Worm (Caenorhabditis elegans): ENCODE results near the gene K07E8.7.

DNA sequence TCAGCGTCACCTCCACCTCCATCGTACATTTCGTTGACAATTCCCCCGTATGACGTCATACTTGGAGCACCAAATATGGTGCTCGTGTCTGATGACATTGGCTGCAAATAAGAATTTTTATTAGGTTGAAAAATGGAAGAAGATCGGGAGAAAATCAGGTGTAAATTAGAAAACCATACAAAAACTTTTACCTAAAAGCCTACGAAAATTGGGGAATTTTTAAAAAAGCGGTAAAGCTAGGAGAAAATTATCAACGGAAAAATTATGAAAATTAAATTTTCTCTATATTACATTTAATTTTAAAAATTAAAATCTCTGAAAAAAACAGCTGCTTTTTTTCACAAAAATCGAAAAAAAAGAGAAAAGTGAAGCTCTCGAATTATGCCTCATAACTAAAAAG, 25.7 kb downstream of the K07E8.7 start, which contains the start of gene T04B8.5:
- TF ChIP-seq ceh-28 (tag; optimal IDR thresholded peaks at IDR 0.05) = no peak
- TF ChIP-seq fkh-10 (GFP tag; optimal IDR thresholded peaks at IDR 0.05) = no peak
- no peak for TF ChIP-seq ama-1 (optimal IDR thresholded peaks at IDR 0.05)
- TF ChIP-seq mml-1 (tag; optimal IDR thresholded peaks at IDR 0.05) = no peak
- no peak for TF ChIP-seq ceh-82 (tag; optimal IDR thresholded peaks at IDR 0.05)
- TF ChIP-seq nhr-12 (tag; optimal IDR thresholded peaks at IDR 0.05) = no peak
- no peak for TF ChIP-seq egl-27 (tag; optimal IDR thresholded peaks at IDR 0.05)
- TF ChIP-seq elt-3 (tag; optimal IDR thresholded peaks at IDR 0.05) = no peak
- no peak for TF ChIP-seq nhr-237 (tag; optimal IDR thresholded peaks at IDR 0.05)
- TF ChIP-seq pqm-1 (tag; optimal IDR thresholded peaks at IDR 0.05) = no peak
- no peak for TF ChIP-seq lin-39 (tag; optimal IDR thresholded peaks at IDR 0.05)
- no peak for TF ChIP-seq ZK546.5 (tag; optimal IDR thresholded peaks at IDR 0.05)
